Worm (Caenorhabditis elegans): ENCODE measurements around the gene vps-18.

The vps-18 gene

DNA sequence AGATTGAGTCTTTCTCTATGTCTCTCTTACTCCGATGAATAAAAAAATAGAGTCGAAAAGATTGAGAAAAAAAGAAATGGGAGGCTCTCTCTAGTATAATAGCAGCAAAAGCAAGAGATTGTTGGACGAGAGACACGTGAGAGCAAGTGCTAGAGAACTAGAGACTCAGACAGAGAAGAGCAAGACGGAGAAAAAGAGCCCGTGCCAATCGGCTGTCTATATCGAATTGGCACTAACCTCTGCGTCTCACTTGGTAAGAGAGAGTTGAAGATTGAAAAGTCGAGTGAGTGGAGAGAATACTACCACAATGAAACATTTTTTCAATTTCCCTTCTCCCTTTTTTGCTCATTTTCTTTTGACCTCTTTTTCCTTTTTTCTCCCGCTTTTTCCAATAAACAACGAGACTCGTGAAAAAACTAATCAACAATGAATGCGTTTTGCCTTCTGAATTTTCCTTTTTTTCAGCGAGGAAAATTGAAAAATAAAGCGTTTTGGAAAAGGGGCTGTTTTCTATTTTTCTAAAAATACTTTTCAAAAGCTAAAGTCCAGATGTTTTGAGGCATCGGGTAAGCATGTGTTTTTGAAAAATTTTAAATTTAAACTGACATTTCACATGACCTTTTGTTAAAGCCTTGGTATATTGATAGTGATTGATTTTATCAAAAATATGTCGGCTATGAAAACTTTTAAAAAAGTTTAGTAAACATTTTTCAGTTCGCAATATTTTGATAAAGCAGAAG, 45.8 kb downstream of the vps-18 start:
- TF ChIP-seq klf-2 (GFP tag; conservative IDR thresholded peaks at IDR 0.05) (no peak), cog-1 (tag; optimal IDR thresholded peaks at IDR 0.05) (no peak)

DNA sequence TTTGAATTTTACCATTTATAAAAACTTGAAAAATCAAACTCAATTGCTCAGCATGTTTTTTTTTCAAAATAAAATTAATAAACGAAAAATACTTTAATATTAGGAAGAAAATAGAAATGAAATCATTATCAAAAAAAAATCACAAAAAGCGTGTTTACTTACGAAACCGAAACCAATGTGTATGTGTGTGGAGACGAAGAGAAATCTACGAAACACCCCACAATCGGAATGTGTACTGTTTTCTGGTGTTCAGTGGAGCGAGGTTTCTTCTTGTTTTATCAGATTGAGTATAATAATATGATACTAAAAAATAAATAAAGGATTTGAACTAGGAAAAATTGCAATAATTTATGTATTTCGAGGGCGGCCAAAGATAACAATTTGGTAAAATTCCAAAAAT, 46.7 kb downstream of the vps-18 start:
- TF ChIP-seq klf-2 (GFP tag; conservative IDR thresholded peaks at IDR 0.05), result no peak
- no peak for TF ChIP-seq ref-1 (GFP tag; conservative IDR thresholded peaks at IDR 0.05)
- TF ChIP-seq cog-1 (tag; optimal IDR thresholded peaks at IDR 0.05), result no peak
- TF ChIP-seq ztf-23 (GFP tag; IDR thresholded peaks at IDR 0.05), result no peak
- no peak for TF ChIP-seq ztf-29 (GFP tag; IDR thresholded peaks at IDR 0.05)
- no peak for TF ChIP-seq tab-1 (GFP tag; IDR thresholded peaks at IDR 0.05)
- no peak for TF ChIP-seq med-1 (GFP tag; optimal IDR thresholded peaks at IDR 0.05; ENCODE audit: insufficient read depth)
- TF ChIP-seq T22C8.4 (GFP tag; IDR thresholded peaks at IDR 0.05), result no peak
- no peak for TF ChIP-seq flt-1 (GFP tag; IDR thresholded peaks at IDR 0.05)

DNA sequence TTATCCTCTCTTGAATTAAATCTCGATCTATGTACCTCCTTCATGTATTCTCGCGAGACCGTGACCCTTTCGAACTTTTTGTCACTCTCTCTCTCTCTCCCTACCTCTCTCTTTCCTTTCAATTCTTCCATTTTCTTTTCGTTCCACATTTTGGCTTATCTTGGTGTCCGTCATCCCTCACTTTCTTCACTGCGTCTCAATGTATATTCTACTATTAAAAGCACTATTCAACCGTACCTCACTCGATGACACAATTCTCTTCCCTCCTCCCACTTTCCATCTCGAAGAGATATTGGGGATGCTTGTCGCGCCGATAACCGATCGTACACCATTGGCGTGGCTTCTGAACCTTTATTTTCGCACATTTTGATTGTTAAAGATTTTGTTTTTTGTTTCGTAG, 49.8 kb downstream of the vps-18 start:
- TF ChIP-seq ztf-23 (GFP tag; IDR thresholded peaks at IDR 0.05) (no peak), ref-1 (GFP tag; conservative IDR thresholded peaks at IDR 0.05) (no peak), med-1 (GFP tag; optimal IDR thresholded peaks at IDR 0.05; ENCODE audit: insufficient read depth) (no peak), flt-1 (GFP tag; IDR thresholded peaks at IDR 0.05) (no peak), cog-1 (tag; optimal IDR thresholded peaks at IDR 0.05) (no peak), klf-2 (GFP tag; conservative IDR thresholded peaks at IDR 0.05) (no peak), ztf-29 (GFP tag; IDR thresholded peaks at IDR 0.05) (no peak), T22C8.4 (GFP tag; IDR thresholded peaks at IDR 0.05) (no peak), tab-1 (GFP tag; IDR thresholded peaks at IDR 0.05) (no peak)

DNA sequence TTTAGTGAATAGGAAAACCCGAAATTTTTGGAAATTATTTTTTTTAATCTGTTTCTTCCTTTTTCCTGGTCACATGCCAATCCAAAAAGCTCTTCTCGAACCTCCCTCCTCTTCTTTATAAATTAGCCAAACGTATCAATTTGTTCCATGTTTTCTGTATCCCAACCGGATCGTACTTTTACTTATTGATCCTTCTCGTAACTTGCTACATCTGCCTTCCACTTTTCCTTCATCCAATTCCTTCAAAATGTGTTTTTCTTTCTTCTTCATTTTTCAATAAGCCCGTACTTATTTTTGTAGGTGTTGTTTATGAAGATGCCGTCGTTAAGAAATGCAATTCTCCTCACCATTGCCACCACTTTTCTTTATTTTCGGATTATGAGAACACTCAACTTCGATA, 51.0 kb downstream of the vps-18 start, which contains the start of gene cyp-23A1:
Gene cyp-23A1, plus strand, starts transcription at position 301 of the 400 bp plus-strand sequence.
- TF ChIP-seq flt-1 (GFP tag; IDR thresholded peaks at IDR 0.05), result no peak
- no peak for TF ChIP-seq med-1 (GFP tag; optimal IDR thresholded peaks at IDR 0.05; ENCODE audit: insufficient read depth)
- TF ChIP-seq cog-1 (tag; optimal IDR thresholded peaks at IDR 0.05), result no peak
- TF ChIP-seq ref-1 (GFP tag; conservative IDR thresholded peaks at IDR 0.05), result no peak
- no peak for TF ChIP-seq ztf-23 (GFP tag; IDR thresholded peaks at IDR 0.05)
- no peak for TF ChIP-seq klf-2 (GFP tag; conservative IDR thresholded peaks at IDR 0.05)
- TF ChIP-seq ztf-29 (GFP tag; IDR thresholded peaks at IDR 0.05), result no peak
- TF ChIP-seq tab-1 (GFP tag; IDR thresholded peaks at IDR 0.05), result no peak
- no peak for TF ChIP-seq T22C8.4 (GFP tag; IDR thresholded peaks at IDR 0.05)

DNA sequence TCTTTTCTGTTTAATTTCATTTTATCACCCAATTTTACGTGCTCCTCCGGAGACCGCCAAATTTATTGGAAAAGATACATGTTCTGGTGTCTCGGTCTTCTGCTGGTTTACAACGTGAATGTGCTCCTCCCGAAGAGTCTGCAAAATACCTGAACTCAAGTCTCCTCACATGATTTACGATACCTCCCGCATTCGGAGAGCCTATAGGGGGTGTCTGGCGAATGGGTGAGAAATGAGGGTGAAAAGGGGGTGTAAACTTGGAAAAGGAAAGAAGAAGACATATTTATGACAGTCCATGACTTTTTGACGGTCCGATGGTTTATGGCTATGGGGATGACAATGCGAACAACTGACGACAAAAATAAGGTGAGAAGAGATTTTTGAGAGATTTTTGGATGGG, 55.4 kb downstream of the vps-18 start:
- TF ChIP-seq med-1 (GFP tag; optimal IDR thresholded peaks at IDR 0.05; ENCODE audit: insufficient read depth) (no peak), T22C8.4 (GFP tag; IDR thresholded peaks at IDR 0.05) (no peak), ztf-29 (GFP tag; IDR thresholded peaks at IDR 0.05) (no peak), flt-1 (GFP tag; IDR thresholded peaks at IDR 0.05) (0 out of 2 replicates have a peak, but pooled peaks have one; percentile 13), klf-2 (GFP tag; conservative IDR thresholded peaks at IDR 0.05) (no peak), cog-1 (tag; optimal IDR thresholded peaks at IDR 0.05) (no peak), ref-1 (GFP tag; conservative IDR thresholded peaks at IDR 0.05) (no peak)

DNA sequence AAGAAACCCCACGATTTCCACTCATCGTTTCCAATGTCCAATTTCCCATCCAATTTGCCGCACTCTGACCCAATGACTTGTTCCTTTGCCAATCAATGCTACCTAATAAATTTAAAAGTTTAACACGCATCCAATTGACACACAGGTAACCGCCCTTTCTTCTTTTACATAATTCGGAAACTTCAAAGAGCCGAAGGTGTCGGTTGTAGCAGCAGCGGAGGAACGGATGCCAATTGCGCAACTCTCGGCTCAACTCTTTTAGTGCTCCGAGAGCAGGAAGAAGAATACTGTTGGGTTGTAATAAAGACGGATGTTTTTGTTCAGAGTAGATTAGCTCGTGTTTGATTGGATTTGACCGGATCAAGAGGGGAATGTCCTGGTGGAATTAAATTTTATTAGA, 56.3 kb downstream of the vps-18 start:
- TF ChIP-seq flt-1 (GFP tag; IDR thresholded peaks at IDR 0.05) (no peak), ztf-23 (GFP tag; IDR thresholded peaks at IDR 0.05) (no peak), T22C8.4 (GFP tag; IDR thresholded peaks at IDR 0.05) (no peak), med-1 (GFP tag; optimal IDR thresholded peaks at IDR 0.05; ENCODE audit: insufficient read depth) (no peak), ztf-29 (GFP tag; IDR thresholded peaks at IDR 0.05) (no peak), cog-1 (tag; optimal IDR thresholded peaks at IDR 0.05) (no peak), klf-2 (GFP tag; conservative IDR thresholded peaks at IDR 0.05) (no peak), ref-1 (GFP tag; conservative IDR thresholded peaks at IDR 0.05) (no peak), tab-1 (GFP tag; IDR thresholded peaks at IDR 0.05) (no peak)
